Worm (Caenorhabditis elegans): ENCODE results near the gene spdl-1.

The spdl-1 gene

DNA sequence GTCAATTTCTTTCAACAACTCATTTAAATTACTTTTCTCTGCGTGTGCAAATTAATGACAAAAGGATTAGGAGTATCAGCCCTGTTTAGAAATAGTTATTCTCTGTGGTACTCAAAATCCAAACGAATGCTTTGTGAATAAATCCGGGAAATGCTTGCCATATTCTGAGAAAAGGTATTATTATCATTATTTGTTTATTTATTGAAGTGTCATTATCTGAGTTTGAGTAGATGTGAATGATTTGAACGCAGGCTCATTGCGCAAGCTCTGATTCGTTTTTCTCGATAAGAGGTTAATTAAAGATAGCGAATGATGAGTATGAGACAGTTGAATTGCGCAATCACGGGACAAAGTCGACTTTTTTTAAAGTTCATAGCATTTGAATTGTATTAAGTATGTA is 46.5 kb downstream of the spdl-1 start:
- TF ChIP-seq elt-3 (tag; optimal IDR thresholded peaks at IDR 0.05), result no peak

ce11 chrII:7829616-7830015 is 48.2 kb downstream of the spdl-1 start:
- TF ChIP-seq sma-3 (GFP tag; optimal IDR thresholded peaks at IDR 0.05), result no peak
- no peak for TF ChIP-seq alr-1 (tag; optimal IDR thresholded peaks at IDR 0.05)
- no peak for TF ChIP-seq zag-1 (tag; optimal IDR thresholded peaks at IDR 0.05)
- TF ChIP-seq ZK546.5 (tag; optimal IDR thresholded peaks at IDR 0.05), result no peak
- no peak for TF ChIP-seq unc-62 (GFP tag; optimal IDR thresholded peaks at IDR 0.05)
- no peak for TF ChIP-seq elt-3 (tag; optimal IDR thresholded peaks at IDR 0.05)
- no peak for TF ChIP-seq sma-9 (GFP tag; optimal IDR thresholded peaks at IDR 0.05)
- no peak for TF ChIP-seq sma-9 (tag; optimal IDR thresholded peaks at IDR 0.05)
- no peak for TF ChIP-seq nhr-237 (tag; optimal IDR thresholded peaks at IDR 0.05)
- no peak for TF ChIP-seq unc-55 (GFP tag; optimal IDR thresholded peaks at IDR 0.05)
- TF ChIP-seq ceh-16 (tag; optimal IDR thresholded peaks at IDR 0.05), result no peak
- no peak for TF ChIP-seq crh-2 (tag; optimal IDR thresholded peaks at IDR 0.05)
- no peak for TF ChIP-seq nhr-21 (tag; optimal IDR thresholded peaks at IDR 0.05)
- no peak for TF ChIP-seq fos-1 (tag; optimal IDR thresholded peaks at IDR 0.05)
- TF ChIP-seq mbf-1 (tag; optimal IDR thresholded peaks at IDR 0.05), result no peak
- no peak for TF ChIP-seq ama-1 (optimal IDR thresholded peaks at IDR 0.05)
- no peak for TF ChIP-seq egl-27 (tag; optimal IDR thresholded peaks at IDR 0.05)

ce11 chrII:7832054-7832453 is 50.7 kb downstream of the spdl-1 start, which contains the start of gene T09A5.14:
T09A5.14 (plus strand) TSS chrII:7832354.
- no peak for TF ChIP-seq elt-1 (tag; optimal IDR thresholded peaks at IDR 0.05)
- no peak for TF ChIP-seq lsy-2 (tag; optimal IDR thresholded peaks at IDR 0.05)
- TF ChIP-seq unc-55 (GFP tag; optimal IDR thresholded peaks at IDR 0.05), result no peak
- TF ChIP-seq elt-3 (tag; optimal IDR thresholded peaks at IDR 0.05), result no peak
- TF ChIP-seq nhr-10 (tag; optimal IDR thresholded peaks at IDR 0.05), result no peak
- TF ChIP-seq sem-4 (tag; optimal IDR thresholded peaks at IDR 0.05), result no peak
- no peak for TF ChIP-seq egl-27 (tag; optimal IDR thresholded peaks at IDR 0.05)
- no peak for TF ChIP-seq ceh-16 (tag; optimal IDR thresholded peaks at IDR 0.05)
- TF ChIP-seq zag-1 (tag; optimal IDR thresholded peaks at IDR 0.05), result no peak
- TF ChIP-seq crh-2 (tag; optimal IDR thresholded peaks at IDR 0.05), result no peak
- no peak for TF ChIP-seq skn-1 (tag; optimal IDR thresholded peaks at IDR 0.05)
- TF ChIP-seq peb-1 (tag; optimal IDR thresholded peaks at IDR 0.05), result no peak
